Fruit fly (Drosophila melanogaster): ENCODE data around the gene RpL34a.

Gene RpL34a

DNA sequence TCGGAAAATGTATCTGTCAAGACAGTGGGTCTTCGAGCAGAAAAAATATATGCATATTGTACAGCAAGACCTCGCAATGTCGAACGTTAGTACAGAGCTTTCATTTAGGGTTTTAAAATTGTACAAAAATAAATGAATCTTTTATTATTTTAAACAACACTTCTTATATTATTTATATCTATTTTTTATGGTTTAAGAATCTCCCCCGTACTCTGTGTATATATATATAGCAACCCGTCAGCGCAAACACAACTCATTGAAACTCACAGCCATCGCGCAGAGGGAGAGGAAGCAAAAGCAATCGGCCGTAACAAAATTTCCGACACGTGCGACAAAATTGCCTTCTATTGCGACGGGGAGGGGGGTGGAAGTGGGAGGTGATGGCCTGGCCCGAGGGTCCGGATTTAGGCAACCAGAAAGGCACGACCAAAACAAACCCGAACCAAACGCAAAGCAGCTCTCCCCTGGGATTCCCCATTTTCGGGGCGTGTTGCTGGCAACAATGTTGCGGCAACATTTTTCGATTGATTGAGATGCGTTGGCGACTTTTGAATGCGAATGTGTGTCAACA lies 46.9 kb upstream of the RpL34a start (continued):
- TF ChIP-seq CG11456 (GFP tag; IDR thresholded peaks at IDR 0.05) (peak; percentile 77), CG7271 (tag; optimal IDR thresholded peaks at IDR 0.05) (no peak), ase (GFP tag; IDR thresholded peaks at IDR 0.05) (peak; percentile 79), trem (tag; optimal IDR thresholded peaks at IDR 0.05) (no peak), kay (GFP tag; optimal IDR thresholded peaks at IDR 0.05) (no peak), CG8281 (tag; optimal IDR thresholded peaks at IDR 0.05) (peak; percentile 34), CG6813 (GFP tag; optimal IDR thresholded peaks at IDR 0.05) (peak; percentile 71), fd3F (GFP tag; optimal IDR thresholded peaks at IDR 0.05) (peak; percentile 61), z (GFP tag; IDR thresholded peaks at IDR 0.05) (no peak), NK7.1 (GFP tag; optimal IDR thresholded peaks at IDR 0.05) (no peak), Hey (tag; optimal IDR thresholded peaks at IDR 0.05) (peak; percentile 98), odd (GFP tag; optimal IDR thresholded peaks at IDR 0.05) (no peak), Nf-YB (GFP tag; optimal IDR thresholded peaks at IDR 0.05) (no peak), CG9876 (GFP tag; optimal IDR thresholded peaks at IDR 0.05) (no peak), sisA (GFP tag; IDR thresholded peaks at IDR 0.05) (peak; percentile 69), tgo (GFP tag; IDR thresholded peaks at IDR 0.05) (peak; percentile 86), CG11723 (GFP tag; optimal IDR thresholded peaks at IDR 0.05) (no peak), bbx (GFP tag; IDR thresholded peaks at IDR 0.05; ENCODE audit: partially characterized antibody) (0 out of 2 replicates have a peak, but pooled peaks have one; percentile 22), ken (GFP tag; IDR thresholded peaks at IDR 0.05) (peak; percentile 65; the same call in 1 of the 3 replicates), Drgx (GFP tag; IDR thresholded peaks at IDR 0.05) (peak; percentile 80), Hmx (GFP tag; optimal IDR thresholded peaks at IDR 0.05) (no peak), tio (GFP tag; optimal IDR thresholded peaks at IDR 0.05) (peak; percentile 48), HLH4C (GFP tag; IDR thresholded peaks at IDR 0.05; ENCODE audit: partially characterized antibody) (no peak), nom (GFP tag; optimal IDR thresholded peaks at IDR 0.05) (no peak), Mrtf (GFP tag; IDR thresholded peaks at IDR 0.05) (peak; percentile 77; the same call in 2 of the 3 replicates), Lim3 (GFP tag; IDR thresholded peaks at IDR 0.05) (peak; percentile 16; the same call in 1 of the 2 replicates), tll (GFP tag; optimal IDR thresholded peaks at IDR 0.05) (no peak), Opbp (GFP tag; IDR thresholded peaks at IDR 0.05; ENCODE audit: partially characterized antibody) (no peak), CG7839 (tag; optimal IDR thresholded peaks at IDR 0.05) (peak; percentile 67), CG18619 (GFP tag; optimal IDR thresholded peaks at IDR 0.05) (peak; percentile 23), zen2 (GFP tag; IDR thresholded peaks at IDR 0.05; ENCODE audit: partially characterized antibody) (no peak), CG3838 (GFP tag; optimal IDR thresholded peaks at IDR 0.05) (no peak), CG14050 (GFP tag; IDR thresholded peaks at IDR 0.05) (peak; percentile 73), ERR (GFP tag; optimal IDR thresholded peaks at IDR 0.05) (no peak), CG11560 (tag; IDR thresholded peaks at IDR 0.05) (peak; percentile 9; the same call in 1 of the 3 replicates), CG3726 (GFP tag; IDR thresholded peaks at IDR 0.05) (no peak), maf-S (GFP tag; optimal IDR thresholded peaks at IDR 0.05) (no peak), Ptx1 (GFP tag; IDR thresholded peaks at IDR 0.05) (peak; percentile 87), Lpt (GFP tag; optimal IDR thresholded peaks at IDR 0.05) (no peak), CG10209 (GFP tag; optimal IDR thresholded peaks at IDR 0.05) (peak; percentile 52), Side (GFP tag; optimal IDR thresholded peaks at IDR 0.05) (no peak), CG16813 (GFP tag; IDR thresholded peaks at IDR 0.05; ENCODE audit: partially characterized antibody) (no peak), aop (GFP tag; IDR thresholded peaks at IDR 0.05) (0 out of 2 replicates have a peak, but pooled peaks have one; percentile 16), Atf6 (GFP tag; IDR thresholded peaks at IDR 0.05) (peak; percentile 74), CG4854 (GFP tag; optimal IDR thresholded peaks at IDR 0.05) (no peak), tin (GFP tag; optimal IDR thresholded peaks at IDR 0.05) (peak; percentile 8), HLHmδ (GFP tag; optimal IDR thresholded peaks at IDR 0.05) (no peak), zen (tag; optimal IDR thresholded peaks at IDR 0.05) (no peak), CG7357 (GFP tag; IDR thresholded peaks at IDR 0.05) (peak; percentile 48), CG2199 (GFP tag; IDR thresholded peaks at IDR 0.05) (no peak)
